Worm (Caenorhabditis elegans) whole organism, early embryonic: ENCODE measurements around the gene erh-2.

Experiments used
- B0310.2 ChIP-seq: sonication (generic microtip); optimal IDR thresholded peaks from 2 replicates; lab custom pipeline; 2016; ENCODE audit warnings: mild to moderate bottlenecking, missing genetic modification characterization, missing compliant biosample characterization
- ama-1 ChIP-seq: fragments of 150-350 bp; optimal IDR thresholded peaks from 2 replicates; lab custom pipeline; 2014
- ceh-13 ChIP-seq: fragments of 200-800 bp; sonication (Bioruptor generic); optimal IDR thresholded peaks from 2 replicates; lab custom pipeline; 2018; ENCODE audit warnings: mild to moderate bottlenecking, missing genetic modification characterization, missing compliant biosample characterization
- flt-1 ChIP-seq: fragments of 200-800 bp; sonication (Bioruptor generic); IDR thresholded peaks from 2 replicates; pipeline ENCODE4 v1.3.6; 2022; ENCODE audit warnings: missing genetic modification characterization, missing compliant biosample characterization
- hmg-4 ChIP-seq: fragments of 200-800 bp; sonication (Bioruptor generic); optimal IDR thresholded peaks from 2 replicates; lab custom pipeline; 2018; ENCODE audit warnings: mild to moderate bottlenecking, missing genetic modification characterization, missing compliant biosample characterization
- hnd-1 ChIP-seq: sonication (generic microtip); optimal IDR thresholded peaks from 2 replicates; lab custom pipeline; 2016; ENCODE audit warnings: missing genetic modification characterization, missing compliant biosample characterization
- tbx-11 ChIP-seq: fragments of 200-800 bp; sonication (Bioruptor generic); IDR thresholded peaks from 2 replicates; pipeline ENCODE4 v1.3.6; 2022; ENCODE audit warnings: missing genetic modification characterization, missing compliant biosample characterization

ce11 chrIII:4634947-4635346 lies 41.9 kb downstream of the erh-2 start, which contains the start of gene clec-153:
- TF ChIP-seq B0310.2 (no peak), ama-1 (lab: Kevin White, UChicago) (no peak), flt-1 (no peak), hnd-1 (no peak), ceh-13 (GFP tag; lab: Kevin White, UChicago) (no peak), hmg-4 (GFP tag; lab: Kevin White, UChicago) (no peak), tbx-11 (no peak)
